Fruit fly (Drosophila melanogaster) whole organism, pupa: ENCODE data around the gene Akh.

Experiments used
- CG10348 ChIP-seq: fragments of 200-800 bp; sonication (Bioruptor generic); IDR thresholded peaks from 2 replicates; pipeline ENCODE4 v1.3.6; 2022; ENCODE audit warnings: missing biosample characterization, missing genetic modification characterization
- CG12605 ChIP-seq: fragments of 200-800 bp; sonication (Bioruptor generic); IDR thresholded peaks from 2 replicates; pipeline ENCODE4 v1.3.6; 2022; ENCODE audit warnings: missing biosample characterization, missing genetic modification characterization
- CG13204 ChIP-seq: fragments of 200-800 bp; sonication (Bioruptor generic); optimal IDR thresholded peaks from 2 replicates; lab custom pipeline; 2018; ENCODE audit warnings: missing biosample characterization, mild to moderate bottlenecking, missing genetic modification characterization, moderate library complexity
- CG14655 ChIP-seq: fragments of 200-800 bp; sonication (Bioruptor generic); optimal IDR thresholded peaks from 3 replicates; lab custom pipeline; 2017; ENCODE audit warnings: mild to moderate bottlenecking, missing biosample characterization, missing genetic modification reagents, missing genetic modification characterization
- CG15710 ChIP-seq: fragments of 200-800 bp; sonication (Bioruptor generic); optimal IDR thresholded peaks from 2 replicates; lab custom pipeline; 2018; ENCODE audit warnings: missing biosample characterization, mild to moderate bottlenecking, missing genetic modification characterization, moderate library complexity
- CG17806 ChIP-seq: fragments of 200-800 bp; sonication (Bioruptor generic); optimal IDR thresholded peaks from 2 replicates; lab custom pipeline; 2018; ENCODE audit warnings: missing biosample characterization, mild to moderate bottlenecking, missing genetic modification characterization, moderate library complexity
- CG32121 ChIP-seq: fragments of 200-800 bp; sonication (Bioruptor generic); IDR thresholded peaks from 2 replicates; pipeline ENCODE4 v1.3.6; 2022; ENCODE audit warnings: missing biosample characterization, missing genetic modification characterization
- CG34367 ChIP-seq: fragments of 200-800 bp; sonication (Bioruptor generic); optimal IDR thresholded peaks from 2 replicates; lab custom pipeline; 2018; ENCODE audit warnings: missing biosample characterization, mild to moderate bottlenecking, missing genetic modification characterization
- CG4496 ChIP-seq: fragments of 200-800 bp; sonication (Bioruptor generic); IDR thresholded peaks from 3 replicates; pipeline ENCODE4 v1.3.6; 2022; ENCODE audit warnings: missing biosample characterization, missing genetic modification characterization
- CG8159 ChIP-seq: fragments of 200-800 bp; sonication (Bioruptor generic); optimal IDR thresholded peaks from 3 replicates; lab custom pipeline; 2018; ENCODE audit warnings: missing biosample characterization, mild to moderate bottlenecking, missing genetic modification characterization, moderate library complexity
- CG8301 ChIP-seq: fragments of 200-800 bp; sonication (Bioruptor generic); optimal IDR thresholded peaks from 2 replicates; lab custom pipeline; 2018; ENCODE audit warnings: missing biosample characterization, mild to moderate bottlenecking, missing genetic modification characterization
- CG9948 ChIP-seq: fragments of 200-800 bp; sonication (Bioruptor generic); optimal IDR thresholded peaks from 2 replicates; lab custom pipeline; 2018; ENCODE audit warnings: missing biosample characterization, mild to moderate bottlenecking, missing genetic modification characterization, moderate library complexity
- D1 ChIP-seq: fragments of 200-800 bp; sonication (Bioruptor generic); optimal IDR thresholded peaks from 2 replicates; lab custom pipeline; 2018; ENCODE audit warnings: missing biosample characterization, mild to moderate bottlenecking, missing genetic modification characterization, moderate library complexity
- EcR ChIP-seq: fragments of 200-800 bp; sonication (Bioruptor generic); optimal IDR thresholded peaks from 3 replicates; lab custom pipeline; 2019; ENCODE audit warnings: missing biosample characterization, missing genetic modification characterization, mild to moderate bottlenecking, moderate library complexity, missing genetic modification reagents
- Ets98B ChIP-seq: fragments of 200-800 bp; sonication (Bioruptor generic); IDR thresholded peaks from 2 replicates; pipeline ENCODE4 v1.3.6; 2022; ENCODE audit warnings: missing biosample characterization, missing genetic modification characterization
- Pif1A ChIP-seq: fragments of 200-800 bp; sonication (Bioruptor generic); optimal IDR thresholded peaks from 3 replicates; lab custom pipeline; 2016; ENCODE audit warnings: missing biosample characterization, missing genetic modification characterization
- Pif1B ChIP-seq: fragments of 200-800 bp; sonication (Bioruptor generic); optimal IDR thresholded peaks from 3 replicates; lab custom pipeline; 2016; ENCODE audit warnings: missing biosample characterization, missing genetic modification characterization
- Snoo ChIP-seq: fragments of 200-800 bp; sonication (Bioruptor generic); optimal IDR thresholded peaks from 3 replicates; lab custom pipeline; 2017; ENCODE audit warnings: missing biosample characterization, mild to moderate bottlenecking, missing genetic modification characterization, inconsistent platforms
- fd96Ca ChIP-seq: fragments of 200-800 bp; sonication (Bioruptor generic); IDR thresholded peaks from 3 replicates; pipeline ENCODE4 v1.3.6; 2022; ENCODE audit warnings: missing biosample characterization, missing genetic modification characterization
- gl ChIP-seq: fragments of 200-800 bp; sonication (Bioruptor generic); optimal IDR thresholded peaks from 2 replicates; lab custom pipeline; 2018; ENCODE audit warnings: missing biosample characterization, mild to moderate bottlenecking, missing genetic modification characterization
- rn ChIP-seq: fragments of 200-800 bp; sonication (Bioruptor generic); IDR thresholded peaks from 2 replicates; pipeline ENCODE4 v1.3.6; 2022; ENCODE audit warnings: missing biosample characterization, missing genetic modification characterization

Akh gene

DNA sequence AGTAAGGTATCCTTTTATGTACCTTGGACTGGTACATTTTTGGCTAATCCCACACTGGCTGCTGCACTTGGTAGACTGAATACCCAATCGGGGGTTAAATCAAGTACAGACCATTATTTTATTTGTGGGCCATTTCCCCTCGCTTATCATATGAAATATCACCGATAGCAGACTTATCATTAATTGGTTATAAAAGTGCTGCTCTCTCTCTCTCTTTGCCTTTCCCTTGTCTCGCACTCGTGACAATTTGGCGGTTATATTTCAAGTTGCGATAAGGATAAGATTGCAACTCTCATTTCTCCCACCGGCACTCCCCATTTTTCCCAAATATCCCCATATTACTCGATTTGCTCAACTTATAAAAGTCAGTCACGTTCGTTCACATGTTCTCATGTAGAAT, 25.6 kb upstream of the Akh start:
- TF ChIP-seq CG34367 (tag; lab: Kevin White, UChicago): no peak
- TF ChIP-seq CG10348 (GFP tag; lab: Robert Waterston, UW): no peak
- no peak for TF ChIP-seq rn (GFP tag; lab: Robert Waterston, UW)
- TF ChIP-seq fd96Ca (GFP tag; lab: Robert Waterston, UW): no peak
- TF ChIP-seq CG12605 (GFP tag; lab: Robert Waterston, UW): no peak
- no peak for TF ChIP-seq EcR (GFP tag; lab: Kevin White, UChicago)
- no peak for TF ChIP-seq D1
- no peak for TF ChIP-seq CG15710 (tag; lab: Kevin White, UChicago)
- TF ChIP-seq CG4496: no peak
- no peak for TF ChIP-seq Pif1A (GFP tag; lab: Kevin White, UChicago)
- no peak for TF ChIP-seq CG8301

dm6 chr3L:4116490-4117367, 24.5 kb upstream of the Akh start:
- TF ChIP-seq CG8301 (peak; percentile 40), CG4496 (peak; percentile 43; the same call in 1 of the 3 replicates), CG17806 (tag; lab: Kevin White, UChicago) (peak; percentile 36), EcR (GFP tag; lab: Kevin White, UChicago) (peak; percentile 63), CG9948 (tag; lab: Kevin White, UChicago) (peak; percentile 8), Ets98B (peak; percentile 46; the same call in 1 of the 2 replicates), CG32121 (peak; percentile 59; the same call in 1 of the 2 replicates), CG12605 (GFP tag; lab: Robert Waterston, UW) (peak; percentile 36; the same call in 1 of the 2 replicates), CG34367 (tag; lab: Kevin White, UChicago) (no peak), Pif1A (GFP tag; lab: Kevin White, UChicago) (no peak), CG8159 (peak; percentile 47)
- TF ChIP-seq, all 21 proteins: peak for 9

- TF ChIP-seq Ets98B (no peak), D1 (no peak), fd96Ca (GFP tag; lab: Robert Waterston, UW) (no peak), CG4496 (no peak), Snoo (tag; lab: Kevin White, UChicago) (no peak), gl (tag; lab: Kevin White, UChicago) (no peak), CG17806 (tag; lab: Kevin White, UChicago) (no peak), CG15710 (tag; lab: Kevin White, UChicago) (no peak), CG34367 (tag; lab: Kevin White, UChicago) (no peak), EcR (GFP tag; lab: Kevin White, UChicago) (no peak), CG9948 (tag; lab: Kevin White, UChicago) (no peak), CG8301 (no peak), CG8159 (no peak), Pif1A (GFP tag; lab: Kevin White, UChicago) (no peak), CG13204 (GFP tag; lab: Kevin White, UChicago) (no peak), rn (GFP tag; lab: Robert Waterston, UW) (no peak), CG32121 (no peak)
Observed at dm6 chr3L:4117493-4117892, 23.8 kb upstream of the Akh start.

dm6 chr3L:4118339-4118738, 22.9 kb upstream of the Akh start:
- TF ChIP-seq rn (GFP tag; lab: Robert Waterston, UW): no peak
- TF ChIP-seq CG8159: no peak
- TF ChIP-seq CG15710 (tag; lab: Kevin White, UChicago): no peak
- TF ChIP-seq CG8301: no peak
- TF ChIP-seq CG13204 (GFP tag; lab: Kevin White, UChicago): no peak
- TF ChIP-seq CG17806 (tag; lab: Kevin White, UChicago): no peak
- no peak for TF ChIP-seq EcR (GFP tag; lab: Kevin White, UChicago)
- no peak for TF ChIP-seq fd96Ca (GFP tag; lab: Robert Waterston, UW)
- TF ChIP-seq CG10348 (GFP tag; lab: Robert Waterston, UW): no peak
- TF ChIP-seq D1: no peak
- no peak for TF ChIP-seq CG32121
- TF ChIP-seq CG9948 (tag; lab: Kevin White, UChicago): no peak
- no peak for TF ChIP-seq Ets98B
- no peak for TF ChIP-seq CG14655 (GFP tag; lab: Kevin White, UChicago)
- TF ChIP-seq Snoo (tag; lab: Kevin White, UChicago): no peak
- no peak for TF ChIP-seq CG4496

- TF ChIP-seq EcR (GFP tag; lab: Kevin White, UChicago) (no peak), CG17806 (tag; lab: Kevin White, UChicago) (no peak), CG32121 (no peak), CG8159 (no peak), Snoo (tag; lab: Kevin White, UChicago) (no peak), CG13204 (GFP tag; lab: Kevin White, UChicago) (no peak), Pif1A (GFP tag; lab: Kevin White, UChicago) (no peak), Ets98B (no peak), CG8301 (no peak), CG15710 (tag; lab: Kevin White, UChicago) (no peak), fd96Ca (GFP tag; lab: Robert Waterston, UW) (no peak), gl (tag; lab: Kevin White, UChicago) (no peak), Pif1B (GFP tag; lab: Kevin White, UChicago) (no peak), CG4496 (no peak)
Observed at dm6 chr3L:4119636-4120357, 21.5 kb upstream of the Akh start.
